Worm (Caenorhabditis elegans) whole organism, late embryonic: ENCODE data around the gene B0250.7.

ENCODE experiments used
- C38D4.7 ChIP-seq: fragments of 200-800 bp; sonication (Bioruptor generic); optimal IDR thresholded peaks from 2 replicates; lab custom pipeline; 2018; ENCODE audit warnings: mild to moderate bottlenecking, missing genetic modification characterization, moderate library complexity, missing compliant biosample characterization
- F13H6.1 ChIP-seq: sonication (generic microtip); optimal IDR thresholded peaks from 2 replicates; lab custom pipeline; 2016; ENCODE audit warnings: missing genetic modification characterization, missing compliant biosample characterization
- K02D7.2 ChIP-seq: sonication (generic microtip); optimal IDR thresholded peaks from 2 replicates; lab custom pipeline; 2017; ENCODE audit warnings: mild to moderate bottlenecking, missing genetic modification characterization, missing compliant biosample characterization
- K09A11.1 ChIP-seq: sonication (generic microtip); optimal IDR thresholded peaks from 2 replicates; lab custom pipeline; 2017; ENCODE audit warnings: antibody characterized with exemption, mild to moderate bottlenecking, missing genetic modification characterization, missing compliant biosample characterization; ENCODE audit not compliant: insufficient read depth
- ceh-14 ChIP-seq: sonication (generic microtip); optimal IDR thresholded peaks from 2 replicates; lab custom pipeline; 2016; ENCODE audit warnings: missing genotype, missing genetic modification characterization, missing compliant biosample characterization
- ceh-18 ChIP-seq: sonication (generic microtip); optimal IDR thresholded peaks from 2 replicates; lab custom pipeline; 2016; ENCODE audit warnings: missing genetic modification characterization, missing compliant biosample characterization
- ceh-19 ChIP-seq: fragments of 200-800 bp; sonication (Bioruptor generic); optimal IDR thresholded peaks from 2 replicates; lab custom pipeline; 2018; ENCODE audit warnings: mild to moderate bottlenecking, missing genetic modification characterization, missing compliant biosample characterization
- ceh-22 ChIP-seq: sonication (generic microtip); optimal IDR thresholded peaks from 2 replicates; lab custom pipeline; 2017; ENCODE audit warnings: missing biosample characterization, missing genetic modification characterization
- ceh-24 ChIP-seq: sonication (generic microtip); optimal IDR thresholded peaks from 2 replicates; lab custom pipeline; 2016; ENCODE audit warnings: mild to moderate bottlenecking, missing genetic modification characterization, missing compliant biosample characterization
- ceh-30 ChIP-seq: fragments of 150-350 bp; optimal IDR thresholded peaks from 2 replicates; lab custom pipeline; 2014; ENCODE audit warnings: missing biosample characterization, missing genetic modification characterization
- ceh-31 ChIP-seq: sonication (generic microtip); optimal IDR thresholded peaks from 2 replicates; lab custom pipeline; 2016; ENCODE audit warnings: missing genetic modification characterization, missing compliant biosample characterization
- ceh-45 ChIP-seq: fragments of 200-800 bp; sonication (Bioruptor generic); IDR thresholded peaks from 2 replicates; pipeline ENCODE4 v1.3.6; 2022; ENCODE audit warnings: missing genetic modification reagents, missing genetic modification characterization, missing compliant biosample characterization
- ceh-48 ChIP-seq: sonication (generic microtip); optimal IDR thresholded peaks from 2 replicates; lab custom pipeline; 2016; ENCODE audit warnings: missing genetic modification characterization, inconsistent platforms, missing compliant biosample characterization
- dmd-4 ChIP-seq: sonication (generic microtip); optimal IDR thresholded peaks from 2 replicates; lab custom pipeline; 2016; ENCODE audit warnings: borderline replicate concordance, missing genetic modification characterization, missing compliant biosample characterization
- elt-2 ChIP-seq: sonication (generic microtip); optimal IDR thresholded peaks from 2 replicates; lab custom pipeline; 2016; ENCODE audit warnings: missing genetic modification reagents, missing genetic modification characterization, missing compliant biosample characterization
- eyg-1 ChIP-seq: sonication (generic microtip); optimal IDR thresholded peaks from 2 replicates; lab custom pipeline; 2016; ENCODE audit warnings: missing genotype, missing genetic modification characterization, missing compliant biosample characterization
- fkh-10 ChIP-seq: fragments of 150-350 bp; optimal IDR thresholded peaks from 2 replicates; lab custom pipeline; 2014; ENCODE audit warnings: missing biosample characterization, missing genetic modification reagents, missing genetic modification characterization
- hlh-13 ChIP-seq: fragments of 200-800 bp; sonication (Bioruptor generic); optimal IDR thresholded peaks from 2 replicates; lab custom pipeline; 2018; ENCODE audit warnings: mild to moderate bottlenecking, missing genetic modification characterization, missing compliant biosample characterization
- hlh-15 ChIP-seq: sonication (generic microtip); optimal IDR thresholded peaks from 2 replicates; lab custom pipeline; 2016; ENCODE audit warnings: missing genetic modification characterization, missing compliant biosample characterization
- hlh-30 ChIP-seq: sonication (generic microtip); optimal IDR thresholded peaks from 2 replicates; lab custom pipeline; 2017; ENCODE audit warnings: antibody characterized with exemption, missing genetic modification characterization, missing compliant biosample characterization; ENCODE audit not compliant: insufficient read depth
- hlh-6 ChIP-seq: sonication (generic microtip); optimal IDR thresholded peaks from 2 replicates; lab custom pipeline; 2016; ENCODE audit warnings: missing genotype, missing genetic modification characterization, missing compliant biosample characterization
- hlh-8 ChIP-seq: sonication (generic microtip); optimal IDR thresholded peaks from 2 replicates; lab custom pipeline; 2016; ENCODE audit warnings: missing genotype, missing genetic modification characterization, missing compliant biosample characterization
- lim-6 ChIP-seq: sonication (generic microtip); optimal IDR thresholded peaks from 2 replicates; lab custom pipeline; 2016; ENCODE audit warnings: missing genetic modification characterization, missing compliant biosample characterization
- madf-2 ChIP-seq: sonication (generic microtip); optimal IDR thresholded peaks from 2 replicates; lab custom pipeline; 2017; ENCODE audit warnings: missing genetic modification characterization, missing compliant biosample characterization
- nfya-1 ChIP-seq: sonication (generic microtip); optimal IDR thresholded peaks from 2 replicates; lab custom pipeline; 2017; ENCODE audit warnings: missing genetic modification characterization, mild to moderate bottlenecking, missing compliant biosample characterization, antibody characterized with exemption, moderate library complexity
- npax-4 ChIP-seq: sonication (generic microtip); optimal IDR thresholded peaks from 2 replicates; lab custom pipeline; 2016; ENCODE audit warnings: missing genetic modification characterization, missing compliant biosample characterization
- pag-3 ChIP-seq: sonication (generic microtip); optimal IDR thresholded peaks from 2 replicates; lab custom pipeline; 2016; ENCODE audit warnings: missing compliant biosample characterization, missing genetic modification characterization, borderline replicate concordance
- pqm-1 ChIP-seq: sonication (generic microtip); optimal IDR thresholded peaks from 2 replicates; lab custom pipeline; 2016; ENCODE audit warnings: missing genetic modification characterization, missing compliant biosample characterization
- pros-1 ChIP-seq: fragments of 150-350 bp; optimal IDR thresholded peaks from 2 replicates; lab custom pipeline; 2014; ENCODE audit warnings: missing biosample characterization, missing genetic modification reagents, missing genetic modification characterization
- sox-2 ChIP-seq: fragments of 200-800 bp; sonication (Bioruptor generic); IDR thresholded peaks from 2 replicates; pipeline ENCODE4 v1.3.6; 2022; ENCODE audit warnings: missing genetic modification reagents, missing genetic modification characterization, missing compliant biosample characterization
- sox-4 ChIP-seq: sonication (generic microtip); optimal IDR thresholded peaks from 2 replicates; lab custom pipeline; 2017; ENCODE audit warnings: mild to moderate bottlenecking, missing genetic modification characterization, inconsistent platforms, missing compliant biosample characterization
- tbx-7 ChIP-seq: sonication (generic microtip); optimal IDR thresholded peaks from 2 replicates; lab custom pipeline; 2016; ENCODE audit warnings: missing genotype, missing genetic modification characterization, missing compliant biosample characterization
- unc-3 ChIP-seq, 2 experiments: fragments of 200-800 bp in 1 of 2; sonication (Bioruptor generic) in 1 of 2; sonication (generic microtip) in 1 of 2; conservative IDR thresholded peaks in 1 of 2; optimal IDR thresholded peaks in 1 of 2; 2 replicates each; pipeline versions ENCODE4 v1.3.6 to Lab custom; 2016 to 2022; ENCODE audit warnings: missing compliant biosample characterization in 2 of 2, missing genetic modification characterization in 2 of 2, missing genetic modification reagents in 1 of 2
- unc-42 ChIP-seq: sonication (generic microtip); optimal IDR thresholded peaks from 2 replicates; lab custom pipeline; 2016; ENCODE audit warnings: missing genotype, missing genetic modification characterization, missing compliant biosample characterization
- unc-86 ChIP-seq: sonication (generic microtip); optimal IDR thresholded peaks from 2 replicates; lab custom pipeline; 2016; ENCODE audit warnings: missing genetic modification characterization, missing compliant biosample characterization
- zip-5 ChIP-seq: sonication (generic microtip); optimal IDR thresholded peaks from 2 replicates; lab custom pipeline; 2016; ENCODE audit warnings: missing genetic modification characterization, missing compliant biosample characterization
- ztf-16 ChIP-seq: sonication (generic microtip); optimal IDR thresholded peaks from 2 replicates; lab custom pipeline; 2017; ENCODE audit warnings: missing genetic modification characterization, missing compliant biosample characterization

B0250.7 gene

ce11 chrV:20489102-20489501 is 13.2 kb upstream of the B0250.7 start, which contains the start of gene srbc-78:
Gene srbc-78, minus strand, starts transcription at chrV:20489202.
- TF ChIP-seq C38D4.7 (GFP tag; lab: Kevin White, UChicago) (no peak), unc-86 (tag; lab: Kevin White, UChicago) (no peak), hlh-6 (tag; lab: Kevin White, UChicago) (no peak), sox-2 (GFP tag; lab: Robert Waterston, UW) (no peak), sox-4 (tag; lab: Kevin White, UChicago) (no peak), ceh-19 (GFP tag; lab: Kevin White, UChicago) (no peak), ceh-24 (no peak), ceh-22 (tag; lab: Kevin White, UChicago) (no peak), ceh-14 (tag; lab: Kevin White, UChicago) (no peak), zip-5 (no peak), lim-6 (no peak), hlh-13 (no peak), eyg-1 (tag; lab: Kevin White, UChicago) (no peak), ceh-30 (tag; lab: Kevin White, UChicago) (no peak), unc-3 (GFP tag; conservative IDR thresholded peaks at IDR 0.05; lab: Robert Waterston, UW) (no peak), unc-3 (tag; optimal IDR thresholded peaks at IDR 0.05; lab: Kevin White, UChicago) (no peak)

ce11 chrV:20486549-20486948 is 10.7 kb upstream of the B0250.7 start:
- peak; percentile 53 for TF ChIP-seq hlh-8
- peak; percentile 9 for TF ChIP-seq ceh-18 (tag; lab: Kevin White, UChicago)
- no peak for TF ChIP-seq sox-4 (tag; lab: Kevin White, UChicago)

- TF ChIP-seq pag-3 (tag; lab: Kevin White, UChicago) = no peak
- no peak for TF ChIP-seq madf-2 (tag; lab: Kevin White, UChicago)
- TF ChIP-seq fkh-10 (GFP tag; lab: Kevin White, UChicago) = no peak
- no peak for TF ChIP-seq dmd-4
- no peak for TF ChIP-seq F13H6.1 (tag; lab: Kevin White, UChicago)
- no peak for TF ChIP-seq ceh-30 (tag; lab: Kevin White, UChicago)
- TF ChIP-seq pqm-1 = no peak
- TF ChIP-seq tbx-7 (tag; lab: Kevin White, UChicago) = no peak
- TF ChIP-seq unc-3 (GFP tag; conservative IDR thresholded peaks at IDR 0.05; lab: Robert Waterston, UW) = no peak
- TF ChIP-seq unc-3 (tag; optimal IDR thresholded peaks at IDR 0.05; lab: Kevin White, UChicago) = no peak
- TF ChIP-seq hlh-15 (tag; lab: Kevin White, UChicago) = no peak
- TF ChIP-seq pros-1 (tag; lab: Kevin White, UChicago) = no peak
Measured at ce11 chrV:20485285-20485684, 9.4 kb upstream of the B0250.7 start, which contains the start of gene dhcr-7. Gene dhcr-7, minus strand, starts transcription at chrV:20485385.

ce11 chrV:20480790-20481189 is 4.9 kb upstream of the B0250.7 start:
- TF ChIP-seq unc-86 (tag; lab: Kevin White, UChicago) (no peak), K02D7.2 (tag; lab: Kevin White, UChicago) (no peak), pqm-1 (no peak), madf-2 (tag; lab: Kevin White, UChicago) (no peak), ceh-45 (GFP tag; lab: Robert Waterston, UW) (no peak), ceh-14 (tag; lab: Kevin White, UChicago) (no peak), npax-4 (tag; lab: Kevin White, UChicago) (no peak), K09A11.1 (tag; lab: Kevin White, UChicago) (no peak), hlh-30 (tag; lab: Kevin White, UChicago) (no peak), ztf-16 (tag; lab: Kevin White, UChicago) (no peak), lim-6 (no peak)

- TF ChIP-seq elt-2 (tag; lab: Kevin White, UChicago) = peak; percentile 11
- no peak for TF ChIP-seq ceh-19 (GFP tag; lab: Kevin White, UChicago)
- TF ChIP-seq nfya-1 (tag; lab: Kevin White, UChicago) = peak; percentile 56
- no peak for TF ChIP-seq madf-2 (tag; lab: Kevin White, UChicago)
- TF ChIP-seq unc-42 (tag; lab: Kevin White, UChicago) = peak; percentile 84
- TF ChIP-seq ceh-48 (tag; lab: Kevin White, UChicago) = peak; percentile 83
- peak; percentile 49 for TF ChIP-seq ceh-31 (tag; lab: Kevin White, UChicago)
Measured at ce11 chrV:20479013-20479739, 3.3 kb upstream of the B0250.7 start, which contains the start of the genes calf-1 and rpl-2. Gene calf-1, minus strand, starts transcription at chrV:20479089. Gene rpl-2, plus strand, starts transcription at chrV:20479689.
